Fruit fly (Drosophila melanogaster) whole organism, embryonic: ENCODE data around the gene CG5096.

Experiments used
- Antp ChIP-seq: fragments of 200-800 bp; sonication (Bioruptor generic); optimal IDR thresholded peaks from 3 replicates; lab custom pipeline; 2016; ENCODE audit warnings: missing biosample characterization, missing genetic modification characterization
- Atf6 ChIP-seq: fragments of 200-800 bp; sonication (Bioruptor generic); IDR thresholded peaks from 2 replicates; pipeline ENCODE4 v1.3.6; 2022; ENCODE audit warnings: missing biosample characterization, missing genetic modification characterization
- B-H1 ChIP-seq: fragments of 200-800 bp; sonication (Bioruptor generic); IDR thresholded peaks from 3 replicates; pipeline ENCODE4 v1.3.6; 2022; ENCODE audit warnings: missing biosample characterization, missing genetic modification characterization
- CG10147 ChIP-seq: fragments of 200-800 bp; sonication (Bioruptor generic); optimal IDR thresholded peaks from 2 replicates; lab custom pipeline; 2019; ENCODE audit warnings: missing biosample characterization, mild to moderate bottlenecking, missing genetic modification characterization, moderate library complexity
- CG10366 ChIP-seq: fragments of 200-800 bp; sonication (Bioruptor generic); IDR thresholded peaks from 2 replicates; pipeline ENCODE4 v1.3.6; 2022; ENCODE audit warnings: missing biosample characterization, missing genetic modification characterization
- CG10979 ChIP-seq: fragments of 200-800 bp; sonication (Bioruptor generic); optimal IDR thresholded peaks from 2 replicates; lab custom pipeline; 2018; ENCODE audit warnings: missing biosample characterization, mild to moderate bottlenecking, missing genetic modification characterization, moderate library complexity
- CG11398 ChIP-seq: fragments of 200-800 bp; sonication (Bioruptor generic); optimal IDR thresholded peaks from 2 replicates; lab custom pipeline; 2016; ENCODE audit warnings: missing biosample characterization, missing genetic modification characterization
- CG2129 ChIP-seq: fragments of 200-800 bp; sonication (Bioruptor generic); IDR thresholded peaks from 2 replicates; pipeline ENCODE4 v1.3.6; 2022; ENCODE audit warnings: missing biosample characterization, missing genetic modification characterization; ENCODE audit not compliant: partially characterized antibody
- CG2875 ChIP-seq: fragments of 200-800 bp; sonication (Bioruptor generic); optimal IDR thresholded peaks from 2 replicates; lab custom pipeline; 2017; ENCODE audit warnings: missing biosample characterization, mild to moderate bottlenecking, missing genetic modification characterization, missing genetic modification reagents
- CG30403 ChIP-seq: fragments of 200-800 bp; sonication (Bioruptor generic); optimal IDR thresholded peaks from 3 replicates; lab custom pipeline; 2016; ENCODE audit warnings: missing biosample characterization, missing genetic modification characterization
- CG34422 ChIP-seq: fragments of 200-800 bp; sonication (Bioruptor generic); IDR thresholded peaks from 3 replicates; pipeline ENCODE4 v1.3.6; 2022; ENCODE audit warnings: missing biosample characterization, missing genetic modification characterization
- CG3726 ChIP-seq: fragments of 200-800 bp; sonication (Bioruptor generic); IDR thresholded peaks from 3 replicates; pipeline ENCODE4, ENCODE4 v1.3.6; 2022; ENCODE audit warnings: missing biosample characterization, missing genetic modification characterization
- CG42726 ChIP-seq: fragments of 200-800 bp; sonication (Bioruptor generic); IDR thresholded peaks from 2 replicates; pipeline ENCODE4 v1.3.6; 2022; ENCODE audit warnings: missing biosample characterization, missing genetic modification characterization; ENCODE audit not compliant: partially characterized antibody
- CG4617 ChIP-seq: fragments of 200-800 bp; sonication (Bioruptor generic); optimal IDR thresholded peaks from 3 replicates; lab custom pipeline; 2016; ENCODE audit warnings: missing biosample characterization, missing genetic modification characterization, borderline replicate concordance
- CG6254 ChIP-seq: fragments of 200-800 bp; sonication (Bioruptor generic); optimal IDR thresholded peaks from 3 replicates; lab custom pipeline; 2017; ENCODE audit warnings: mild to moderate bottlenecking, missing biosample characterization, missing genetic modification reagents, missing genetic modification characterization
- CG6813 ChIP-seq: fragments of 200-800 bp; sonication (Bioruptor generic); optimal IDR thresholded peaks from 2 replicates; lab custom pipeline; 2017; ENCODE audit warnings: missing biosample characterization, missing genetic modification characterization, mild to moderate bottlenecking, moderate library complexity, missing genetic modification reagents
- CG6854 ChIP-seq: fragments of 200-800 bp; sonication (Bioruptor generic); optimal IDR thresholded peaks from 3 replicates; lab custom pipeline; 2017; ENCODE audit warnings: missing biosample characterization, mild to moderate bottlenecking, missing genetic modification characterization
- CG7372 ChIP-seq: fragments of 200-800 bp; sonication (Bioruptor generic); IDR thresholded peaks from 2 replicates; pipeline ENCODE4 v1.3.6; 2022; ENCODE audit warnings: missing biosample characterization, missing genetic modification characterization
- CG7963 ChIP-seq: fragments of 200-800 bp; sonication (Bioruptor generic); IDR thresholded peaks from 3 replicates; pipeline ENCODE4 v1.3.6; 2022; ENCODE audit warnings: missing biosample characterization, missing genetic modification characterization; ENCODE audit not compliant: partially characterized antibody
- CG8478 ChIP-seq: fragments of >200 bp; optimal IDR thresholded peaks from 2 replicates; lab custom pipeline; 2018
- D19A ChIP-seq: fragments of 200-800 bp; optimal IDR thresholded peaks from 3 replicates; lab custom pipeline; 2019; ENCODE audit warnings: missing biosample characterization, mild to moderate bottlenecking, missing genetic modification characterization, moderate library complexity
- Fer3 ChIP-seq: fragments of 200-800 bp; sonication (Bioruptor generic); optimal IDR thresholded peaks from 2 replicates; lab custom pipeline; 2018; ENCODE audit warnings: missing biosample characterization, mild to moderate bottlenecking, missing genetic modification characterization, moderate library complexity
- H2.0 ChIP-seq: fragments of 200-800 bp; sonication (Bioruptor generic); IDR thresholded peaks from 2 replicates; pipeline ENCODE4 v1.3.6; 2022; ENCODE audit warnings: missing biosample characterization, missing genetic modification characterization
- Meics ChIP-seq: fragments of 200-800 bp; sonication (Bioruptor generic); optimal IDR thresholded peaks from 2 replicates; lab custom pipeline; 2017; ENCODE audit warnings: missing biosample characterization, mild to moderate bottlenecking, missing genetic modification characterization
- Mrtf ChIP-seq: fragments of 200-800 bp; sonication (Bioruptor generic); IDR thresholded peaks from 3 replicates; pipeline ENCODE4 v1.3.6; 2022; ENCODE audit warnings: missing biosample characterization, missing genetic modification characterization
- NK7.1 ChIP-seq: fragments of 200-800 bp; sonication (Bioruptor generic); optimal IDR thresholded peaks from 3 replicates; lab custom pipeline; 2016; ENCODE audit warnings: missing biosample characterization, missing genetic modification characterization
- Sry-β ChIP-seq: fragments of 200-800 bp; sonication (Bioruptor generic); optimal IDR thresholded peaks from 2 replicates; lab custom pipeline; 2018; ENCODE audit warnings: missing biosample characterization, mild to moderate bottlenecking, missing genetic modification characterization, moderate library complexity
- YL-1 ChIP-seq: fragments of 200-800 bp; sonication (Bioruptor generic); optimal IDR thresholded peaks from 3 replicates; lab custom pipeline; 2017; ENCODE audit warnings: missing biosample characterization, mild to moderate bottlenecking, missing genetic modification characterization
- bsh ChIP-seq, 2 experiments: fragments of 200-800 bp; sonication (Bioruptor generic); optimal IDR thresholded peaks; 2 replicates each; lab custom pipeline; 2017 to 2018; ENCODE audit warnings: mild to moderate bottlenecking in 2 of 2, missing biosample characterization in 2 of 2, missing genetic modification characterization in 2 of 2, moderate library complexity in 1 of 2
- chif ChIP-seq, 2 experiments: fragments of 200-800 bp; sonication (Bioruptor generic); optimal IDR thresholded peaks; 3 replicates each; lab custom pipeline; 2016; ENCODE audit warnings: missing biosample characterization in 2 of 2, missing genetic modification characterization in 2 of 2
- chn ChIP-seq: fragments of 200-800 bp; sonication (Bioruptor generic); optimal IDR thresholded peaks from 2 replicates; lab custom pipeline; 2016; ENCODE audit warnings: missing biosample characterization, missing genetic modification characterization
- en ChIP-seq: fragments of 200-800 bp; sonication (Bioruptor generic); optimal IDR thresholded peaks from 2 replicates; lab custom pipeline; 2016; ENCODE audit warnings: missing biosample characterization, missing genetic modification characterization
- ftz-f1 ChIP-seq: fragments of 200-800 bp; sonication (Bioruptor generic); optimal IDR thresholded peaks from 2 replicates; lab custom pipeline; 2016; ENCODE audit warnings: missing biosample characterization, missing genetic modification characterization
- her ChIP-seq: fragments of 200-800 bp; sonication (Bioruptor generic); optimal IDR thresholded peaks from 2 replicates; lab custom pipeline; 2016; ENCODE audit warnings: missing biosample characterization, missing genetic modification characterization
- insv ChIP-seq, 2 experiments: fragments of 200-800 bp; sonication (Bioruptor generic); optimal IDR thresholded peaks; 3 replicates each; lab custom pipeline; 2016 to 2018; ENCODE audit warnings: missing biosample characterization in 2 of 2, missing genetic modification characterization in 2 of 2
- lbe ChIP-seq: fragments of 200-800 bp; sonication (Bioruptor generic); optimal IDR thresholded peaks from 2 replicates; lab custom pipeline; 2016; ENCODE audit warnings: missing biosample characterization, mild to moderate bottlenecking, missing genetic modification characterization
- lola ChIP-seq, 3 experiments: fragments of >200 bp in 2 of 3; fragments of 200-800 bp in 1 of 3; sonication (Bioruptor generic) in 1 of 3; optimal IDR thresholded peaks; 2 replicates each; lab custom pipeline; 2017 to 2019; ENCODE audit warnings: missing biosample characterization in 3 of 3, missing genetic modification characterization in 3 of 3, mild to moderate bottlenecking in 1 of 3, moderate library complexity in 1 of 3
- mld ChIP-seq: fragments of 200-800 bp; sonication (Bioruptor generic); IDR thresholded peaks from 3 replicates; pipeline ENCODE4 v1.3.6; 2022; ENCODE audit warnings: missing biosample characterization, missing genetic modification characterization; ENCODE audit not compliant: partially characterized antibody
- nerfin-1 ChIP-seq: fragments of 200-800 bp; sonication (Bioruptor generic); optimal IDR thresholded peaks from 3 replicates; lab custom pipeline; 2019; ENCODE audit warnings: missing biosample characterization, mild to moderate bottlenecking, missing genetic modification characterization, moderate library complexity
- nom ChIP-seq: fragments of 200-800 bp; sonication (Bioruptor generic); optimal IDR thresholded peaks from 2 replicates; lab custom pipeline; 2017; ENCODE audit warnings: missing biosample characterization, missing genetic modification characterization, mild to moderate bottlenecking, moderate library complexity, missing genetic modification reagents
- onecut ChIP-seq: fragments of 200-800 bp; sonication (Bioruptor generic); IDR thresholded peaks from 2 replicates; pipeline ENCODE4 v1.3.6; 2022; ENCODE audit warnings: missing biosample characterization, missing genetic modification characterization
- pan ChIP-seq, 4 experiments: fragments of >200 bp in 3 of 4; fragments of 200-800 bp in 1 of 4; sonication (Bioruptor generic) in 1 of 4; optimal IDR thresholded peaks in 3 of 4; IDR thresholded peaks in 1 of 4; 2 replicates each; pipeline versions ENCODE4 v1.3.6 to Lab custom; 2017 to 2022; ENCODE audit warnings: missing biosample characterization in 2 of 4, missing genetic modification characterization in 2 of 4, mixed read lengths in 1 of 4
- pho ChIP-seq: fragments of 200-800 bp; sonication (Bioruptor generic); optimal IDR thresholded peaks from 2 replicates; lab custom pipeline; 2016; ENCODE audit warnings: missing biosample characterization, missing genetic modification characterization
- scrt ChIP-seq: fragments of 200-800 bp; sonication (Bioruptor generic); optimal IDR thresholded peaks from 2 replicates; lab custom pipeline; 2018; ENCODE audit warnings: missing biosample characterization, mild to moderate bottlenecking, missing genetic modification characterization, moderate library complexity
- sisA ChIP-seq: fragments of 200-800 bp; sonication (Bioruptor generic); IDR thresholded peaks from 2 replicates; pipeline ENCODE4 v1.3.6; 2022; ENCODE audit warnings: missing biosample characterization, missing genetic modification characterization
- stwl ChIP-seq: fragments of 200-800 bp; sonication (Bioruptor generic); optimal IDR thresholded peaks from 3 replicates; lab custom pipeline; 2018; ENCODE audit warnings: missing biosample characterization, mild to moderate bottlenecking, missing genetic modification characterization, moderate library complexity
- tap ChIP-seq: fragments of 200-800 bp; optimal IDR thresholded peaks from 3 replicates; lab custom pipeline; 2019; ENCODE audit warnings: missing biosample characterization, mild to moderate bottlenecking, missing genetic modification characterization, moderate library complexity
- toy ChIP-seq: fragments of 200-800 bp; sonication (Bioruptor generic); IDR thresholded peaks from 2 replicates; pipeline ENCODE4 v1.3.6; 2022; ENCODE audit warnings: missing biosample characterization, missing genetic modification characterization
- wdn ChIP-seq: fragments of 200-800 bp; sonication (Bioruptor generic); IDR thresholded peaks from 2 replicates; pipeline ENCODE4 v1.3.6; 2022; ENCODE audit warnings: missing biosample characterization, missing genetic modification characterization

CG5096 gene

DNA sequence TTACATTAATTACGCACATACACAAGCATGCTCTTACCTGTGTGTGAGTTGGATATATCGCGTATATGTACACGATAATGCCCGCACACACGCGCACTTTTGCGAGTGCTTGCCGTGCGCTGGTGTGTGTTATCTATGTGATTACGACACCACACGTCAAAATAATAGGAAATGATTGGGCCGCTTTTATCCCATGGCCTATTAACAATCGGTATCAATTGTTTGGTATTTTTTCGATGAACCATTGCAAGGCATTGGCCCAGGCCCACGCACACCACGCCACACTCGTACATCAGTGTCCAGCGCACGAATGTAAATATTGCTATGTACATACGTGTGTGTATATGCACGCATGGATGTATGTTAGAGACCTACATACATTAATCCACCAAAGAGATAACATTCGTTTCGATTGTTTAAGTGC lies 47.2 kb upstream of the CG5096 start (continued):
- no peak for TF ChIP-seq toy (GFP tag; lab: Robert Waterston, UW)
- peak; percentile 66 for TF ChIP-seq CG6813 (GFP tag; lab: Kevin White, UChicago)
- peak; percentile 54; the same call in 2 of the 3 replicates for TF ChIP-seq CG34422
- no peak for TF ChIP-seq mld (GFP tag; lab: Robert Waterston, UW)
- TF ChIP-seq her (GFP tag; lab: Kevin White, UChicago): peak; percentile 75
- no peak for TF ChIP-seq H2.0
- TF ChIP-seq CG8478 (lab: Kevin White, UChicago): no peak
- no peak for TF ChIP-seq CG10366 (GFP tag; lab: Robert Waterston, UW)
- TF ChIP-seq insv (GFP tag; optimal IDR thresholded peaks at IDR 0.05; lab: Kevin White, UChicago): peak in 1 of 2 experiments; percentile 43
- peak; percentile 64 for TF ChIP-seq CG10147 (GFP tag; lab: Kevin White, UChicago)
- TF ChIP-seq CG7372 (GFP tag; lab: Robert Waterston, UW): 0 out of 2 replicates have a peak, but pooled peaks have one; percentile 10
- peak; percentile 28; the same call in 1 of the 2 replicates for TF ChIP-seq CG42726
- peak; percentile 13 for TF ChIP-seq CG30403 (GFP tag; lab: Kevin White, UChicago)
- TF ChIP-seq lbe (GFP tag; lab: Kevin White, UChicago): peak; percentile 72
- no peak for TF ChIP-seq chn (GFP tag; lab: Kevin White, UChicago)
- no peak for TF ChIP-seq B-H1
- peak; percentile 83 for TF ChIP-seq ftz-f1 (GFP tag; lab: Kevin White, UChicago)
- peak; percentile 20 for TF ChIP-seq Antp
- TF ChIP-seq CG3726 (GFP tag; lab: Robert Waterston, UW): no peak
- TF ChIP-seq bsh (GFP tag; optimal IDR thresholded peaks at IDR 0.05; lab: Kevin White, UChicago): peak; percentile 43 to 48
- TF ChIP-seq tap (tag; lab: Kevin White, UChicago): peak; percentile 34
- 0 out of 2 replicates have a peak, but pooled peaks have one; percentile 62 for TF ChIP-seq Atf6 (GFP tag; lab: Robert Waterston, UW)
- TF ChIP-seq sisA (GFP tag; lab: Robert Waterston, UW): no peak
- peak; percentile 18 for TF ChIP-seq pho (GFP tag; lab: Kevin White, UChicago)
- no peak for TF ChIP-seq pan (optimal IDR thresholded peaks at IDR 0.05; lab: Kevin White, UChicago)
- TF ChIP-seq pan (GFP tag; optimal IDR thresholded peaks at IDR 0.05 in 1 of 2, IDR thresholded peaks at IDR 0.05 in 1 of 2): no peak
- TF ChIP-seq CG2129 (GFP tag; lab: Robert Waterston, UW): no peak
- TF ChIP-seq chif (GFP tag; optimal IDR thresholded peaks at IDR 0.05; lab: Kevin White, UChicago): peak in 1 of 2 experiments; percentile 41
- peak; percentile 34 for TF ChIP-seq NK7.1 (GFP tag; lab: Kevin White, UChicago)
- TF ChIP-seq Fer3 (tag; lab: Kevin White, UChicago): peak; percentile 63
- peak; percentile 31 for TF ChIP-seq CG4617 (GFP tag; lab: Kevin White, UChicago)
- TF ChIP-seq en: no peak
- TF ChIP-seq YL-1 (GFP tag; lab: Kevin White, UChicago): peak; percentile 88
- peak; percentile 50 for TF ChIP-seq scrt (GFP tag; lab: Kevin White, UChicago)
- peak; percentile 74 for TF ChIP-seq onecut (GFP tag; lab: Robert Waterston, UW)
- TF ChIP-seq nerfin-1 (tag; lab: Kevin White, UChicago): peak; percentile 66
- TF ChIP-seq lola (GFP tag; optimal IDR thresholded peaks at IDR 0.05; lab: Kevin White, UChicago): peak in 2 of 3 experiments; percentile 45 to 82
- TF ChIP-seq stwl (tag; lab: Kevin White, UChicago): peak; percentile 65
- peak; percentile 67 for TF ChIP-seq D19A (tag; lab: Kevin White, UChicago)
- TF ChIP-seq CG7963 (GFP tag; lab: Robert Waterston, UW): no peak
- peak; percentile 44 for TF ChIP-seq CG10979 (tag; lab: Kevin White, UChicago)
- peak; percentile 54 for TF ChIP-seq nom
- TF ChIP-seq Sry-β (GFP tag; lab: Kevin White, UChicago): peak; percentile 17
- TF ChIP-seq wdn (GFP tag; lab: Robert Waterston, UW): 0 out of 2 replicates have a peak, but pooled peaks have one; percentile 38
- TF ChIP-seq Mrtf (GFP tag; lab: Robert Waterston, UW): no peak
- peak; percentile 30 for TF ChIP-seq CG11398
- peak; percentile 75 for TF ChIP-seq CG6254 (GFP tag; lab: Kevin White, UChicago)
- TF ChIP-seq CG2875 (GFP tag; lab: Kevin White, UChicago): peak; percentile 53
- peak; percentile 71 for TF ChIP-seq CG6854 (GFP tag; lab: Kevin White, UChicago)
- TF ChIP-seq Meics (GFP tag; lab: Kevin White, UChicago): peak; percentile 66
